Worm (Caenorhabditis elegans) whole organism, L4 larva: ENCODE data around the gene igdb-1.

Experiments
- F44E2.7 ChIP-seq: fragments of 200-800 bp; sonication (Bioruptor generic); IDR thresholded peaks from 2 replicates; pipeline ENCODE4 v2.1.2; 2022; ENCODE audit warnings: missing genetic modification characterization, missing compliant biosample characterization
- R02D3.7 ChIP-seq: fragments of 150-350 bp; sonication (generic microtip); optimal IDR thresholded peaks from 3 replicates; lab custom pipeline; 2014; ENCODE audit warnings: missing biosample characterization, missing genetic modification characterization
- aha-1 ChIP-seq: fragments of 150-350 bp; peaks from one replicate; lab custom pipeline; 2014; ENCODE audit warnings: missing biosample characterization, missing genetic modification characterization
- ama-1 ChIP-seq: fragments of 150-350 bp; optimal IDR thresholded peaks from 2 replicates; lab custom pipeline; 2014; ENCODE audit warnings: inconsistent platforms, mixed read lengths
- hlh-30 ChIP-seq: sonication (generic microtip); optimal IDR thresholded peaks from 2 replicates; lab custom pipeline; 2017; ENCODE audit warnings: antibody characterized with exemption, mild to moderate bottlenecking, missing genetic modification characterization, missing compliant biosample characterization; ENCODE audit not compliant: insufficient read depth
- jun-1 ChIP-seq: fragments of 150-350 bp; optimal IDR thresholded peaks from 2 replicates; lab custom pipeline; 2014; ENCODE audit warnings: missing biosample characterization, missing genetic modification reagents, missing genetic modification characterization
- lsy-2 ChIP-seq, 2 experiments: fragments of 150-350 bp in 1 of 2; sonication (generic microtip) in 1 of 2; optimal IDR thresholded peaks; 2 replicates each; lab custom pipeline; 2014 to 2017; ENCODE audit warnings: missing biosample characterization in 2 of 2, missing genetic modification characterization in 2 of 2
- mep-1 ChIP-seq: fragments of 150-350 bp; sonication (generic microtip); optimal IDR thresholded peaks from 3 replicates; lab custom pipeline; 2014; ENCODE audit warnings: missing biosample characterization, missing genetic modification characterization
- nhr-10 ChIP-seq: fragments of 150-350 bp; optimal IDR thresholded peaks from 2 replicates; lab custom pipeline; 2014; ENCODE audit warnings: missing biosample characterization, missing genetic modification characterization
- nhr-237 ChIP-seq: sonication (generic microtip); optimal IDR thresholded peaks from 2 replicates; lab custom pipeline; 2017; ENCODE audit warnings: missing biosample characterization, missing genetic modification characterization
- pqm-1 ChIP-seq: sonication (generic microtip); optimal IDR thresholded peaks from 2 replicates; lab custom pipeline; 2017; ENCODE audit warnings: missing biosample characterization, missing genetic modification characterization
- set-16 ChIP-seq: fragments of 200-800 bp; sonication (Bioruptor generic); IDR thresholded peaks from 2 replicates; pipeline ENCODE4 v1.3.6; 2022; ENCODE audit warnings: missing genetic modification reagents, missing genetic modification characterization, missing compliant biosample characterization
- unc-62 ChIP-seq, 3 experiments: fragments of 150-350 bp in 1 of 3; sonication (generic microtip); optimal IDR thresholded peaks in 2 of 3; peaks in 1 of 3; 1 replicate in 1 of 3; 2 replicates in 2 of 3; lab custom pipeline; 2014 to 2017; ENCODE audit warnings: missing biosample characterization in 3 of 3, missing genetic modification characterization in 3 of 3, missing genetic modification reagents in 3 of 3, missing genotype in 1 of 3

ce11 chrIV:12441715-12442114 is 37.1 kb upstream of the igdb-1 start, which contains the start of gene C25G4.17:
- TF ChIP-seq aha-1 (tag; lab: Kevin White, UChicago) = no peak
- TF ChIP-seq unc-62 (GFP tag; optimal IDR thresholded peaks at IDR 0.05 in 1 of 2; lab: Kevin White, UChicago) = no peak
- TF ChIP-seq unc-62 (tag; optimal IDR thresholded peaks at IDR 0.05; lab: Kevin White, UChicago) = no peak
- TF ChIP-seq hlh-30 (tag; lab: Kevin White, UChicago) = no peak
- no peak for TF ChIP-seq ama-1 (lab: Kevin White, UChicago)
- TF ChIP-seq F44E2.7 (GFP tag; lab: Robert Waterston, UW) = no peak
- TF ChIP-seq nhr-10 = no peak
- TF ChIP-seq jun-1 = no peak
- no peak for TF ChIP-seq nhr-237 (tag; lab: Kevin White, UChicago)
- TF ChIP-seq mep-1 (tag; lab: Kevin White, UChicago) = no peak
- TF ChIP-seq pqm-1 (tag; lab: Kevin White, UChicago) = no peak
- TF ChIP-seq set-16 (GFP tag; lab: Robert Waterston, UW) = no peak
- TF ChIP-seq lsy-2 (tag; optimal IDR thresholded peaks at IDR 0.05; lab: Kevin White, UChicago) = no peak
- TF ChIP-seq R02D3.7 (tag; lab: Kevin White, UChicago) = no peak
